Fruit fly (Drosophila melanogaster): Measurements from ENCODE around the gene Raf.

- no peak for TF ChIP-seq CG11617 (GFP tag; optimal IDR thresholded peaks at IDR 0.05)
- TF ChIP-seq CG5204 (GFP tag; optimal IDR thresholded peaks at IDR 0.05), result no peak
- TF ChIP-seq pad (GFP tag; optimal IDR thresholded peaks at IDR 0.05), result no peak
- peak; percentile 9 for TF ChIP-seq Mnt (GFP tag; optimal IDR thresholded peaks at IDR 0.05)
- no peak for TF ChIP-seq cic (GFP tag; optimal IDR thresholded peaks at IDR 0.05)
These were observed 57.6 kb downstream of the Raf start for dm6 chrX:2352819-2353218.
